Worm (Caenorhabditis elegans) whole organism, young adult: Measurements from ENCODE around the gene pqn-41.

Source experiments
- C06A6.2 ChIP-seq: fragments of 200-800 bp; sonication (Bioruptor generic); conservative IDR thresholded peaks from 2 replicates; pipeline ENCODE4 v1.3.6; 2022; ENCODE audit warnings: missing genetic modification characterization, missing compliant biosample characterization
- Y53G8AR.9 ChIP-seq: fragments of 200-800 bp; sonication (Bioruptor generic); conservative IDR thresholded peaks from 2 replicates; pipeline ENCODE4 v1.3.6; 2022; ENCODE audit warnings: missing genetic modification reagents, missing genetic modification characterization, missing compliant biosample characterization
- ama-1 ChIP-seq, 3 experiments: fragments of 150-350 bp in 1 of 3; sonication (generic microtip) in 2 of 3; optimal IDR thresholded peaks; 2 replicates each; lab custom pipeline; 2014 to 2018; ENCODE audit warnings: missing biosample characterization in 2 of 3, missing genetic modification characterization in 2 of 3, missing genetic modification reagents in 2 of 3
- ets-4 ChIP-seq: fragments of 200-800 bp; sonication (Bioruptor generic); optimal IDR thresholded peaks from 2 replicates; lab custom pipeline; 2018; ENCODE audit warnings: mild to moderate bottlenecking, missing genetic modification characterization, missing compliant biosample characterization
- mel-28 ChIP-seq: sonication (generic microtip); optimal IDR thresholded peaks from 2 replicates; lab custom pipeline; 2016; ENCODE audit warnings: borderline replicate concordance, mild to moderate bottlenecking, missing genetic modification characterization, missing compliant biosample characterization
- snpc-4 ChIP-seq, 5 experiments: fragments of 150-350 bp in 1 of 5; sonication (generic microtip) in 4 of 5; optimal IDR thresholded peaks; 2 replicates each; lab custom pipeline; 2014 to 2018; ENCODE audit warnings: missing genetic modification characterization in 5 of 5, missing biosample characterization in 3 of 5, antibody characterized with exemption in 2 of 5, mild to moderate bottlenecking in 2 of 5, missing compliant biosample characterization in 2 of 5, missing genotype in 2 of 5, moderate library complexity in 2 of 5, missing genetic modification reagents in 1 of 5
- ztf-25 ChIP-seq: fragments of 200-800 bp; sonication (Bioruptor generic); IDR thresholded peaks from 2 replicates; pipeline ENCODE4 v1.3.6; 2022; ENCODE audit warnings: missing genetic modification reagents, missing genetic modification characterization, missing compliant biosample characterization
- ztf-28 ChIP-seq: fragments of 200-800 bp; sonication (Bioruptor generic); IDR thresholded peaks from 2 replicates; pipeline ENCODE4 v1.3.6; 2022; ENCODE audit warnings: missing genetic modification reagents, missing genetic modification characterization, missing compliant biosample characterization

DNA sequence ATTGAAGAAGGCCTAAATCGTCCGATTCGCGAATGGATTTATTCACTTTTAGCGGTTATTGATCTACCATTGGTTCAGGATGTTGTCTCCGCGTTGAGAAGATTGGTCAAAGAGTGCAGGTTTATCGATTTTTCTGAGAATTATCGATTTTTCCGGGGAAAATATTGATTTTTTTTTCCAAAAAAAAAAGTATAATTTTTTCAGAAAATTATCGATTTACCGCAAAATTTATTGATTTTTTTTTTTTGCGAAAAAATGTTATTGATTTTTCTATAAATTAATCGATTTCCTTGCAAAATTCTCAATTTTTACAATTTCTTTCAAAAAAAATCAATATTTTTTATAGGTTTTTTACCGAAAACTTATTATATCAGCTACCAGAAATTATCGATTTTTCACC lies 25.5 kb upstream of the pqn-41 start:
- TF ChIP-seq ztf-28 (GFP tag; lab: Robert Waterston, UW) (no peak), Y53G8AR.9 (GFP tag; lab: Robert Waterston, UW) (no peak), snpc-4 (GFP tag; optimal IDR thresholded peaks at IDR 0.05; lab: Kevin White, UChicago) (no peak), snpc-4 (tag; optimal IDR thresholded peaks at IDR 0.05; lab: Kevin White, UChicago) (no peak), mel-28 (tag; lab: Kevin White, UChicago) (no peak), C06A6.2 (GFP tag; lab: Robert Waterston, UW) (no peak), ama-1 (optimal IDR thresholded peaks at IDR 0.05; lab: Kevin White, UChicago) (no peak), ama-1 (GFP tag; optimal IDR thresholded peaks at IDR 0.05; lab: Kevin White, UChicago) (no peak), ztf-25 (no peak), ets-4 (GFP tag; lab: Kevin White, UChicago) (no peak)
